Worm (Caenorhabditis elegans) whole organism, L1 larva: ENCODE results near the gene R05G6.10.

ENCODE experiments used
- C16A3.4 ChIP-seq: fragments of 150-350 bp; optimal IDR thresholded peaks from 2 replicates; lab custom pipeline; 2014; ENCODE audit warnings: missing biosample characterization, missing genetic modification characterization
- C34B4.2 ChIP-seq: sonication (generic microtip); optimal IDR thresholded peaks from 2 replicates; lab custom pipeline; 2017; ENCODE audit warnings: mild to moderate bottlenecking, missing genetic modification characterization, missing compliant biosample characterization
- F16B12.6 ChIP-seq: fragments of 150-350 bp; optimal IDR thresholded peaks from 2 replicates; lab custom pipeline; 2014; ENCODE audit warnings: missing biosample characterization, missing genetic modification characterization
- aha-1 ChIP-seq: fragments of 150-350 bp; optimal IDR thresholded peaks from 2 replicates; lab custom pipeline; 2014; ENCODE audit warnings: missing biosample characterization, missing genetic modification characterization
- aly-2 ChIP-seq: fragments of 150-350 bp; optimal IDR thresholded peaks from 2 replicates; lab custom pipeline; 2014; ENCODE audit warnings: missing biosample characterization, missing genetic modification characterization
- ceh-88 ChIP-seq: fragments of 200-800 bp; sonication (Bioruptor generic); IDR thresholded peaks from 2 replicates; pipeline ENCODE4 v1.3.6; 2022; ENCODE audit warnings: missing genetic modification characterization, missing compliant biosample characterization
- ceh-90 ChIP-seq: sonication (generic microtip); optimal IDR thresholded peaks from 2 replicates; lab custom pipeline; 2016; ENCODE audit warnings: missing genetic modification characterization, missing compliant biosample characterization
- ces-1 ChIP-seq: fragments of 150-350 bp; optimal IDR thresholded peaks from 2 replicates; lab custom pipeline; 2014; ENCODE audit warnings: missing biosample characterization, missing genetic modification reagents, missing genetic modification characterization
- dpl-1 ChIP-seq, 3 experiments: fragments of 150-350 bp in 2 of 3; sonication (generic microtip) in 1 of 3; optimal IDR thresholded peaks; 2 replicates each; lab custom pipeline; 2014 to 2017; ENCODE audit warnings: missing biosample characterization in 3 of 3, missing genetic modification characterization in 3 of 3, missing genetic modification reagents in 3 of 3
- dsc-1 ChIP-seq: sonication (generic microtip); optimal IDR thresholded peaks from 2 replicates; lab custom pipeline; 2016; ENCODE audit warnings: mild to moderate bottlenecking, missing genetic modification characterization, missing compliant biosample characterization
- efl-1 ChIP-seq, 4 experiments: fragments of 150-350 bp; optimal IDR thresholded peaks in 3 of 4; peaks in 1 of 4; 1 replicate in 1 of 4; 2 replicates in 3 of 4; lab custom pipeline; 2014; ENCODE audit warnings: missing biosample characterization in 2 of 4, missing genetic modification characterization in 2 of 4, missing genetic modification reagents in 2 of 4
- elt-3 ChIP-seq, 6 experiments: fragments of 150-350 bp in 1 of 6; sonication (generic microtip); optimal IDR thresholded peaks; 2 replicates each; lab custom pipeline; 2017 to 2018; ENCODE audit warnings: missing biosample characterization in 6 of 6, missing genetic modification characterization in 6 of 6, inconsistent platforms in 1 of 6
- fkh-10 ChIP-seq: sonication (generic microtip); optimal IDR thresholded peaks from 2 replicates; lab custom pipeline; 2017; ENCODE audit warnings: missing biosample characterization, missing genetic modification reagents, missing genetic modification characterization
- fkh-4 ChIP-seq: sonication (generic microtip); optimal IDR thresholded peaks from 2 replicates; lab custom pipeline; 2016; ENCODE audit warnings: missing compliant biosample characterization, missing genetic modification characterization, borderline replicate concordance
- fkh-8 ChIP-seq: sonication (generic microtip); optimal IDR thresholded peaks from 2 replicates; lab custom pipeline; 2016; ENCODE audit warnings: mild to moderate bottlenecking, missing genetic modification characterization, missing compliant biosample characterization
- grh-1 ChIP-seq: fragments of 200-800 bp; sonication (Bioruptor generic); IDR thresholded peaks from 2 replicates; pipeline ENCODE4 v1.3.6; 2022; ENCODE audit warnings: missing genetic modification reagents, missing genetic modification characterization, missing compliant biosample characterization
- hlh-17 ChIP-seq: fragments of 200-800 bp; sonication (Bioruptor generic); optimal IDR thresholded peaks from 2 replicates; lab custom pipeline; 2018; ENCODE audit warnings: missing genetic modification characterization, mild to moderate bottlenecking, missing compliant biosample characterization, moderate library complexity, borderline replicate concordance
- hlh-4 ChIP-seq: sonication (generic microtip); optimal IDR thresholded peaks from 2 replicates; lab custom pipeline; 2016; ENCODE audit warnings: mild to moderate bottlenecking, missing genetic modification characterization, missing compliant biosample characterization
- jun-1 ChIP-seq: fragments of 150-350 bp; optimal IDR thresholded peaks from 2 replicates; lab custom pipeline; 2014; ENCODE audit warnings: missing biosample characterization, missing genetic modification reagents, missing genetic modification characterization
- lin-13 ChIP-seq: fragments of 150-350 bp; optimal IDR thresholded peaks from 2 replicates; lab custom pipeline; 2014; ENCODE audit warnings: missing biosample characterization, missing genetic modification reagents, missing genetic modification characterization
- lin-14 ChIP-seq: fragments of 200-800 bp; sonication (Bioruptor generic); optimal IDR thresholded peaks from 2 replicates; lab custom pipeline; 2018; ENCODE audit warnings: mild to moderate bottlenecking, missing genetic modification characterization, moderate library complexity, missing compliant biosample characterization
- lin-35 ChIP-seq, 2 experiments: fragments of 150-350 bp; optimal IDR thresholded peaks; 2 replicates each; lab custom pipeline; 2014; ENCODE audit warnings: missing biosample characterization in 2 of 2, missing genetic modification characterization in 2 of 2, missing genetic modification reagents in 2 of 2
- lsy-2 ChIP-seq, 2 experiments: fragments of 150-350 bp; optimal IDR thresholded peaks; 2 replicates each; lab custom pipeline; 2014; ENCODE audit warnings: missing biosample characterization in 2 of 2, missing genetic modification characterization in 2 of 2
- mep-1 ChIP-seq: fragments of 150-350 bp; optimal IDR thresholded peaks from 2 replicates; lab custom pipeline; 2014; ENCODE audit warnings: missing biosample characterization, missing genetic modification characterization
- nhr-11 ChIP-seq: fragments of 150-350 bp; optimal IDR thresholded peaks from 2 replicates; lab custom pipeline; 2014; ENCODE audit warnings: missing biosample characterization, missing genetic modification characterization
- nhr-12 ChIP-seq: sonication (generic microtip); optimal IDR thresholded peaks from 2 replicates; lab custom pipeline; 2017; ENCODE audit warnings: missing biosample characterization, missing genetic modification characterization
- nhr-20 ChIP-seq: sonication (generic microtip); optimal IDR thresholded peaks from 2 replicates; lab custom pipeline; 2016; ENCODE audit warnings: mild to moderate bottlenecking, missing genetic modification characterization, missing compliant biosample characterization
- nhr-76 ChIP-seq: sonication (generic microtip); optimal IDR thresholded peaks from 2 replicates; lab custom pipeline; 2017; ENCODE audit warnings: missing biosample characterization, missing genetic modification characterization
- nhr-85 ChIP-seq: sonication (generic microtip); peaks from one replicate; lab custom pipeline; 2016; ENCODE audit warnings: missing genetic modification characterization, inconsistent platforms, missing compliant biosample characterization
- nhr-90 ChIP-seq: sonication (generic microtip); optimal IDR thresholded peaks from 2 replicates; lab custom pipeline; 2016; ENCODE audit warnings: mild to moderate bottlenecking, missing genetic modification characterization, missing compliant biosample characterization; ENCODE audit not compliant: poor library complexity
- pag-3 ChIP-seq: sonication (generic microtip); optimal IDR thresholded peaks from 2 replicates; lab custom pipeline; 2017; ENCODE audit warnings: missing genetic modification characterization, mild to moderate bottlenecking, missing compliant biosample characterization, antibody characterized with exemption, borderline replicate concordance; ENCODE audit not compliant: insufficient read depth
- pax-3 ChIP-seq: fragments of 200-800 bp; sonication (Bioruptor generic); optimal IDR thresholded peaks from 2 replicates; lab custom pipeline; 2018; ENCODE audit warnings: mild to moderate bottlenecking, missing genetic modification characterization, moderate library complexity, missing compliant biosample characterization
- snpc-4 ChIP-seq: fragments of 150-350 bp; optimal IDR thresholded peaks from 2 replicates; lab custom pipeline; 2014; ENCODE audit warnings: missing biosample characterization, missing genetic modification characterization
- snu-23 ChIP-seq: sonication (generic microtip); optimal IDR thresholded peaks from 2 replicates; lab custom pipeline; 2016; ENCODE audit warnings: missing genetic modification characterization, missing compliant biosample characterization
- sptf-1 ChIP-seq: fragments of 150-350 bp; optimal IDR thresholded peaks from 2 replicates; lab custom pipeline; 2014; ENCODE audit warnings: missing biosample characterization, missing genetic modification characterization
- sup-37 ChIP-seq: fragments of 200-800 bp; sonication (Bioruptor generic); optimal IDR thresholded peaks from 2 replicates; lab custom pipeline; 2018; ENCODE audit warnings: mild to moderate bottlenecking, missing genetic modification characterization, missing compliant biosample characterization
- tlp-1 ChIP-seq: fragments of 150-350 bp; optimal IDR thresholded peaks from 2 replicates; lab custom pipeline; 2014; ENCODE audit warnings: missing biosample characterization, missing genetic modification characterization
- unc-130 ChIP-seq: fragments of 150-350 bp; optimal IDR thresholded peaks from 2 replicates; lab custom pipeline; 2017; ENCODE audit warnings: missing biosample characterization, missing genetic modification characterization, inconsistent platforms
- unc-30 ChIP-seq: sonication (generic microtip); optimal IDR thresholded peaks from 2 replicates; lab custom pipeline; 2017; ENCODE audit warnings: missing biosample characterization, missing genetic modification characterization
- unc-98 ChIP-seq: fragments of 200-800 bp; sonication (Bioruptor generic); IDR thresholded peaks from 2 replicates; pipeline ENCODE4 v1.3.6; 2022; ENCODE audit warnings: missing genetic modification characterization, missing compliant biosample characterization
- vab-15 ChIP-seq: sonication (generic microtip); optimal IDR thresholded peaks from 2 replicates; lab custom pipeline; 2017; ENCODE audit warnings: missing genotype, mild to moderate bottlenecking, missing genetic modification characterization, missing compliant biosample characterization
- zip-4 ChIP-seq: fragments of 200-800 bp; sonication (Bioruptor generic); optimal IDR thresholded peaks from 2 replicates; lab custom pipeline; 2018; ENCODE audit warnings: mild to moderate bottlenecking, missing genetic modification characterization, moderate library complexity, missing compliant biosample characterization
- ztf-11 ChIP-seq, 2 experiments: sonication (generic microtip); optimal IDR thresholded peaks; 2 replicates each; lab custom pipeline; 2016 to 2017; ENCODE audit warnings: missing genetic modification characterization in 2 of 2, missing biosample characterization in 1 of 2, missing compliant biosample characterization in 1 of 2

The R05G6.10 gene

ce11 chrIV:7552958-7553553, 10.7 kb upstream of the R05G6.10 start, which contains the start of gene dif-1 (continued):
- TF ChIP-seq efl-1 (optimal IDR thresholded peaks at IDR 0.05; lab: Kevin White, UChicago) (peak; percentile 4 to 7), efl-1 (GFP tag; optimal IDR thresholded peaks at IDR 0.05 in 1 of 2; lab: Kevin White, UChicago) (peak in 1 of 2 experiments; percentile 13), F16B12.6 (tag; lab: Kevin White, UChicago) (peak; percentile 4), ces-1 (no peak), sup-37 (GFP tag; lab: Kevin White, UChicago) (no peak), vab-15 (tag; lab: Kevin White, UChicago) (no peak), fkh-10 (GFP tag; lab: Kevin White, UChicago) (no peak), snpc-4 (tag; lab: Kevin White, UChicago) (no peak), hlh-4 (tag; lab: Kevin White, UChicago) (no peak), dpl-1 (GFP tag; optimal IDR thresholded peaks at IDR 0.05; lab: Kevin White, UChicago) (no peak), hlh-17 (GFP tag; lab: Kevin White, UChicago) (no peak), C16A3.4 (tag; lab: Kevin White, UChicago) (no peak), snu-23 (GFP tag; lab: Kevin White, UChicago) (peak; percentile 58), pax-3 (tag; lab: Kevin White, UChicago) (no peak), lin-13 (GFP tag; lab: Kevin White, UChicago) (no peak), lin-35 (GFP tag; optimal IDR thresholded peaks at IDR 0.05; lab: Kevin White, UChicago) (peak in 1 of 2 experiments; percentile 54), aly-2 (tag; lab: Kevin White, UChicago) (no peak), pag-3 (no peak), tlp-1 (tag; lab: Kevin White, UChicago) (no peak), ztf-11 (tag; optimal IDR thresholded peaks at IDR 0.05; lab: Kevin White, UChicago) (no peak), C34B4.2 (tag; lab: Kevin White, UChicago) (no peak), fkh-8 (tag; lab: Kevin White, UChicago) (no peak), jun-1 (no peak), unc-98 (GFP tag; lab: Robert Waterston, UW) (no peak), grh-1 (no peak), aha-1 (tag; lab: Kevin White, UChicago) (no peak), lsy-2 (tag; optimal IDR thresholded peaks at IDR 0.05; lab: Kevin White, UChicago) (peak in 1 of 2 experiments; percentile 26), nhr-20 (tag; lab: Kevin White, UChicago) (peak; percentile 48), nhr-11 (tag; lab: Kevin White, UChicago) (no peak), nhr-90 (tag; lab: Kevin White, UChicago) (no peak), elt-3 (tag; optimal IDR thresholded peaks at IDR 0.05; lab: Kevin White, UChicago) (peak in 2 of 6 experiments; percentile 23 to 35), nhr-12 (tag; lab: Kevin White, UChicago) (no peak)

ce11 chrIV:7552100-7552499, 9.8 kb upstream of the R05G6.10 start:
- TF ChIP-seq sptf-1 (tag; lab: Kevin White, UChicago) (no peak), nhr-11 (tag; lab: Kevin White, UChicago) (no peak), lin-14 (GFP tag; lab: Kevin White, UChicago) (no peak), nhr-76 (no peak), mep-1 (tag; lab: Kevin White, UChicago) (no peak), grh-1 (no peak), nhr-20 (tag; lab: Kevin White, UChicago) (no peak)

- TF ChIP-seq ceh-88 (GFP tag; lab: Robert Waterston, UW) (no peak), nhr-76 (no peak), unc-30 (no peak), nhr-85 (no peak), zip-4 (no peak), ceh-90 (tag; lab: Kevin White, UChicago) (no peak), fkh-4 (tag; lab: Kevin White, UChicago) (no peak), lin-14 (GFP tag; lab: Kevin White, UChicago) (no peak), dsc-1 (tag; lab: Kevin White, UChicago) (no peak), unc-130 (tag; lab: Kevin White, UChicago) (no peak)
Measured at ce11 chrIV:7551254-7551653, 8.9 kb upstream of the R05G6.10 start.
